Worm (Caenorhabditis elegans): ENCODE results near the gene cdh-4.

The cdh-4 gene

DNA sequence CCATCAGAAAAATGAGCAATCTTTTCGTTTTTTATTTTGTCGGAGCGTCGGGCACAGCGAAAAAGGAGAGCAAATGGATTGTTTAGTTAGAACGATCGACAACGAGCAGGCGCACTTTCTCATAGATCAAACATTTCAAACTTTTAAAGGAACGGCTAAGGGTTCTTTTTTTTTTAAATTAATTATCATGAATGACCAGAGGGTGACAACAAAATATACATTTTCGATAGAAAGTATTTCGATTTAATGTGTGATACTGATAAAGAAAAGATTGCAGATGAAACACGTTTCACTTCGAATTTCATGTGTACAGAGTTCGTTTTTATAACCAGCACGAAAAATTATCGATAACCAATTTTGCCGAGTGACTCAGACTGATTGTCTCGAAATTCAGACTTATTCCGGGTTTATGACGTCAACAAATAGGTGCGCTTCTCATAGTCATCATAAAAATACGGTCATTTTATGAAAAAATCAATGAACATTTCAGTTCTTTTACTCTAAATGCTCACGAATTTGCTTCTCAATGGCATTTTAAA is 13.5 kb upstream of the cdh-4 start (continued):
- TF ChIP-seq dmd-6 (GFP tag; IDR thresholded peaks at IDR 0.05), result peak; percentile 75
- no peak for TF ChIP-seq nhr-237 (tag; optimal IDR thresholded peaks at IDR 0.05)
- peak in 1 of 2 experiments; percentile 29 for TF ChIP-seq lsy-2 (tag; optimal IDR thresholded peaks at IDR 0.05)
- no peak for TF ChIP-seq hmg-1.1 (GFP tag; IDR thresholded peaks at IDR 0.05)
- TF ChIP-seq zip-2 (tag; optimal IDR thresholded peaks at IDR 0.05), result no peak
- peak; percentile 62; the same call in 1 of the 2 replicates for TF ChIP-seq php-3 (GFP tag; IDR thresholded peaks at IDR 0.05)
- no peak for TF ChIP-seq nhr-42 (GFP tag; IDR thresholded peaks at IDR 0.05)
- no peak for TF ChIP-seq mes-2 (tag; optimal IDR thresholded peaks at IDR 0.05; ENCODE audit: poor library complexity, severe bottlenecking)
- no peak for TF ChIP-seq Y48G9A.11 (GFP tag; IDR thresholded peaks at IDR 0.05)
- no peak for TF ChIP-seq nhr-10 (tag; optimal IDR thresholded peaks at IDR 0.05)
- TF ChIP-seq attf-4 (tag; optimal IDR thresholded peaks at IDR 0.05), result no peak
- TF ChIP-seq pqm-1 (tag; optimal IDR thresholded peaks at IDR 0.05), result peak; percentile 75
- peak; percentile 93 for TF ChIP-seq aha-1 (tag)
- TF ChIP-seq lim-7 (GFP tag; IDR thresholded peaks at IDR 0.05), result no peak
- peak; percentile 32 for TF ChIP-seq dve-1 (tag; optimal IDR thresholded peaks at IDR 0.05; ENCODE audit: insufficient read depth)
- TF ChIP-seq F49E8.2 (tag; optimal IDR thresholded peaks at IDR 0.05; ENCODE audit: borderline replicate concordance), result no peak
- TF ChIP-seq tag-97 (GFP tag; IDR thresholded peaks at IDR 0.05), result no peak

DNA sequence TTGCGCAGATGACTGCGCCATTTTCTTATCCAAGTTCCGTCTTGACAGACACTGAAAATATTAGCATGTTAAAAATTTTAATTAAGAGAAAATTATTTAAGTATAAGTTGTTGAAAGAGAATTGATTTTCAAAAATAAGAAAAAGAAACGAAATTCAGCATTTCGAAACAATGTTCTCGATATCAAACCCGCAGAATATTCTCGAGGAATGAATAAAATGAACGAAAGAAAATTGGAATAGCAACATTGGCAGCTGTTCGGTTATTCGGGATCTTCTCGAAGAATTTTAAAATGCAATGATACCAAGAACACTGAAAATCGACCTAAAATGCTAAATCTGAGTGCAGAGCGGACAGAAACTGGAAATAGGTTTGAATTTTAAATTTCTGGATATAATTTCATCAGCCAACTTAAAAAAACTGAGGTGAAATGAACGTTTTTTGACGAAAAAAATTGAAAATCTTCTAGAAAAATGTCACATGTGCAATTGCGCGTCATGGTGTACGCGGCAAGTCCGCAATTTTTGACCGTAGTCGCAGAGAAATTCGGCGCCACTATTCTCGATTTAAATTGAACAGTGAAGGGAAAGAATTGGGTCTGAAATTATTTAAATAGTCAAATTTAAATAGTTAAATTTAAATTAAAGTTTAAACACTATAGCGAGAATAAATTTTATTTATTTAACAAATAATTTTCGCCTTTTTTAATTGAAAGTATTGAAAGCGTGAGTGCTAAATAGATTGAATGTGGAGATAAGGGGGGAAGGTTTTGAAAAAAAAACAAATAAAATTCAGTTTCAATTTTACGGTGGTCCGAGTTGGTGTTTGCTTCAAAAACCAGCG is 11.9 kb upstream of the cdh-4 start, which contains the start of the genes cct-5 and F25F2.1:
Gene cct-5, minus strand, starts transcription at position 51 of the 842 bp plus-strand sequence.
Gene F25F2.1, plus strand, starts transcription at position 792 of the 842 bp plus-strand sequence.
- TF ChIP-seq mep-1 (tag; optimal IDR thresholded peaks at IDR 0.05) (peak; percentile 67), unc-130 (GFP tag; optimal IDR thresholded peaks at IDR 0.05) (peak; percentile 76), D1046.2 (GFP tag; IDR thresholded peaks at IDR 0.05) (no peak), nhr-6 (tag; optimal IDR thresholded peaks at IDR 0.05) (peak; percentile 74), Y48G9A.11 (GFP tag; IDR thresholded peaks at IDR 0.05) (no peak), gei-8 (GFP tag; optimal IDR thresholded peaks at IDR 0.05) (no peak), lin-15B (tag; optimal IDR thresholded peaks at IDR 0.05) (no peak), aha-1 (tag) (peak; percentile 92), mdt-29 (GFP tag; IDR thresholded peaks at IDR 0.05) (no peak), R02D3.7 (tag; optimal IDR thresholded peaks at IDR 0.05) (no peak), daf-12 (tag; optimal IDR thresholded peaks at IDR 0.05) (no peak), rbr-2 (tag; optimal IDR thresholded peaks at IDR 0.05) (peak; percentile 26), ztf-7 (tag; optimal IDR thresholded peaks at IDR 0.05) (peak; percentile 69), T26A8.4 (GFP tag; IDR thresholded peaks at IDR 0.05) (no peak), lin-38 (GFP tag; IDR thresholded peaks at IDR 0.05) (peak; percentile 68), hmg-1.1 (GFP tag; IDR thresholded peaks at IDR 0.05) (peak; percentile 56), nhr-76 (tag; optimal IDR thresholded peaks at IDR 0.05) (no peak), ztf-11 (tag; optimal IDR thresholded peaks at IDR 0.05) (no peak), lin-13 (GFP tag; optimal IDR thresholded peaks at IDR 0.05) (peak; percentile 73), nhr-11 (tag; optimal IDR thresholded peaks at IDR 0.05) (peak; percentile 19), hlh-11 (tag; optimal IDR thresholded peaks at IDR 0.05) (peak; percentile 39), zag-1 (tag; optimal IDR thresholded peaks at IDR 0.05) (no peak), spr-1 (tag; optimal IDR thresholded peaks at IDR 0.05) (no peak), mes-2 (tag; optimal IDR thresholded peaks at IDR 0.05; ENCODE audit: poor library complexity, severe bottlenecking) (peak; percentile 70), unc-62 (GFP tag; optimal IDR thresholded peaks at IDR 0.05 in 1 of 2) (no peak), unc-62 (tag; optimal IDR thresholded peaks at IDR 0.05) (no peak), lin-1 (GFP tag; IDR thresholded peaks at IDR 0.05) (no peak), lsy-2 (tag; optimal IDR thresholded peaks at IDR 0.05) (peak in 1 of 2 experiments; percentile 95), dpl-1 (GFP tag; optimal IDR thresholded peaks at IDR 0.05) (peak; percentile 85), ceh-62 (tag; optimal IDR thresholded peaks at IDR 0.05) (no peak), hif-1 (tag; optimal IDR thresholded peaks at IDR 0.05) (peak in 1 of 2 experiments; percentile 8), T20F7.1 (GFP tag; optimal IDR thresholded peaks at IDR 0.05) (peak; percentile 54), set-16 (GFP tag; IDR thresholded peaks at IDR 0.05) (no peak), zfp-3 (GFP tag; conservative IDR thresholded peaks at IDR 0.05) (no peak), jun-1 (tag; optimal IDR thresholded peaks at IDR 0.05) (no peak), arid-1 (GFP tag; conservative IDR thresholded peaks at IDR 0.05) (peak; percentile 53; the same call in 1 of the 2 replicates), nhr-111 (GFP tag; optimal IDR thresholded peaks at IDR 0.05) (no peak)

All from whole organism, L4 larva.